Worm (Caenorhabditis elegans) whole organism, L4 larva: ENCODE measurements around the gene hpo-15.
A peak's percentile ranks its signal among the peaks of the same experiment; 100 is the strongest.

Experiments
- F10B5.3 ChIP-seq: sonication (generic microtip); optimal IDR thresholded peaks from 2 replicates; lab custom pipeline; 2016; ENCODE audit warnings: mild to moderate bottlenecking, missing genetic modification characterization, missing compliant biosample characterization
- ZK337.2 ChIP-seq: fragments of 200-800 bp; sonication (Bioruptor generic); IDR thresholded peaks from 2 replicates; pipeline ENCODE4 v1.3.6; 2022; ENCODE audit warnings: missing genetic modification reagents, missing genetic modification characterization, missing compliant biosample characterization
- ZK546.5 ChIP-seq, 2 experiments: sonication (generic microtip); optimal IDR thresholded peaks; 2 replicates each; lab custom pipeline; 2017; ENCODE audit warnings: missing biosample characterization in 2 of 2, missing genetic modification characterization in 2 of 2
- ama-1 ChIP-seq: fragments of 150-350 bp; optimal IDR thresholded peaks from 2 replicates; lab custom pipeline; 2014; ENCODE audit warnings: inconsistent platforms, mixed read lengths
- daf-19 ChIP-seq: fragments of 200-800 bp; sonication (Bioruptor generic); conservative IDR thresholded peaks from 2 replicates; pipeline ENCODE4 v1.3.6; 2022; ENCODE audit warnings: missing genetic modification characterization, missing compliant biosample characterization
- dmd-6 ChIP-seq: fragments of 200-800 bp; sonication (Bioruptor generic); IDR thresholded peaks from 2 replicates; pipeline ENCODE4 v1.3.6; 2022; ENCODE audit warnings: missing genetic modification reagents, missing genetic modification characterization, missing compliant biosample characterization
- lin-15B ChIP-seq: fragments of 150-350 bp; sonication (generic microtip); optimal IDR thresholded peaks from 3 replicates; lab custom pipeline; 2014; ENCODE audit warnings: missing biosample characterization, missing genetic modification characterization
- lir-3 ChIP-seq: sonication (generic microtip); optimal IDR thresholded peaks from 2 replicates; lab custom pipeline; 2016; ENCODE audit warnings: mild to moderate bottlenecking, missing genetic modification characterization, missing compliant biosample characterization
- lsy-2 ChIP-seq, 2 experiments: fragments of 150-350 bp in 1 of 2; sonication (generic microtip) in 1 of 2; optimal IDR thresholded peaks; 2 replicates each; lab custom pipeline; 2014 to 2017; ENCODE audit warnings: missing biosample characterization in 2 of 2, missing genetic modification characterization in 2 of 2
- mep-1 ChIP-seq: fragments of 150-350 bp; sonication (generic microtip); optimal IDR thresholded peaks from 3 replicates; lab custom pipeline; 2014; ENCODE audit warnings: missing biosample characterization, missing genetic modification characterization
- nhr-102 ChIP-seq: sonication (generic microtip); optimal IDR thresholded peaks from 2 replicates; lab custom pipeline; 2016; ENCODE audit warnings: mild to moderate bottlenecking, missing genetic modification characterization, moderate library complexity, missing compliant biosample characterization
- pqm-1 ChIP-seq: sonication (generic microtip); optimal IDR thresholded peaks from 2 replicates; lab custom pipeline; 2017; ENCODE audit warnings: missing biosample characterization, missing genetic modification characterization
- unc-62 ChIP-seq, 3 experiments: fragments of 150-350 bp in 1 of 3; sonication (generic microtip); optimal IDR thresholded peaks in 2 of 3; peaks in 1 of 3; 1 replicate in 1 of 3; 2 replicates in 2 of 3; lab custom pipeline; 2014 to 2017; ENCODE audit warnings: missing biosample characterization in 3 of 3, missing genetic modification characterization in 3 of 3, missing genetic modification reagents in 3 of 3, missing genotype in 1 of 3

DNA sequence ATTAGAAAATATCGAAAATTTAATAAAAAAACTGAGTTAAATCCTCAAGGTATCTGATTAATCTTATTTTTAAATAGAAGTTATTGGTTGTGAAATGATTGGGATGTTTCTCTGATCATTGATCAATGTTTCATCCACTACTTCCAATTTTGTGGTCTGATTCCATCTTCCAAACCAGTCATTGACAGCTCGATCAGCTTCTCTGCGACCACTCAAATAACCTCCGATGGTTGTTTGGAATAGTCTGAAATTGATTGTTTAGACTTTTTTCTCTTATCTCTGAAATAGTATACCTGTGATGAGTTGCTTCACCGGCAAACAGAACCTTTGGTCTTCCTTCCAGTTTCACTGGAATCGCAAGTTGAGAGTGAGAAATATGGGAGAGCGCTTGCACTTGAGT, 3.7 kb downstream of the hpo-15 start:
- no peak for TF ChIP-seq lir-3
- no peak for TF ChIP-seq ama-1 (lab: Kevin White, UChicago)
- no peak for TF ChIP-seq F10B5.3 (tag; lab: Kevin White, UChicago)
- no peak for TF ChIP-seq lin-15B (tag; lab: Kevin White, UChicago)
- TF ChIP-seq ZK546.5 (tag; optimal IDR thresholded peaks at IDR 0.05; lab: Kevin White, UChicago), result no peak
- TF ChIP-seq daf-19 (GFP tag; lab: Robert Waterston, UW), result no peak
- no peak for TF ChIP-seq pqm-1 (tag; lab: Kevin White, UChicago)
- TF ChIP-seq lsy-2 (tag; optimal IDR thresholded peaks at IDR 0.05; lab: Kevin White, UChicago), result no peak
- TF ChIP-seq mep-1 (tag; lab: Kevin White, UChicago), result no peak
- no peak for TF ChIP-seq nhr-102 (tag; lab: Kevin White, UChicago)
- TF ChIP-seq unc-62 (GFP tag; optimal IDR thresholded peaks at IDR 0.05 in 1 of 2; lab: Kevin White, UChicago), result peak in 1 of 2 experiments; percentile 94
- no peak for TF ChIP-seq unc-62 (tag; optimal IDR thresholded peaks at IDR 0.05; lab: Kevin White, UChicago)
- no peak for TF ChIP-seq ZK337.2 (GFP tag; lab: Robert Waterston, UW)
- peak; percentile 59 for TF ChIP-seq dmd-6 (GFP tag; lab: Robert Waterston, UW)
